Worm (Caenorhabditis elegans) whole organism, young adult: ENCODE data around the gene Y60A9.1.

Experiments used
- B0336.3 ChIP-seq: fragments of 200-800 bp; sonication (Bioruptor generic); IDR thresholded peaks from 2 replicates; pipeline ENCODE4 v1.3.6; 2022; ENCODE audit warnings: missing genetic modification characterization, missing compliant biosample characterization
- C06A6.2 ChIP-seq: fragments of 200-800 bp; sonication (Bioruptor generic); conservative IDR thresholded peaks from 2 replicates; pipeline ENCODE4 v1.3.6; 2022; ENCODE audit warnings: missing genetic modification characterization, missing compliant biosample characterization
- F39B2.1 ChIP-seq: fragments of 200-800 bp; sonication (Bioruptor generic); IDR thresholded peaks from 2 replicates; pipeline ENCODE4 v1.3.6; 2022; ENCODE audit warnings: missing genetic modification reagents, missing genetic modification characterization, missing compliant biosample characterization
- F49E8.2 ChIP-seq: sonication (generic microtip); optimal IDR thresholded peaks from 3 replicates; lab custom pipeline; 2017; ENCODE audit warnings: missing genetic modification characterization, mild to moderate bottlenecking, missing compliant biosample characterization, antibody characterized with exemption, moderate library complexity; ENCODE audit not compliant: insufficient read depth
- F52B5.7 ChIP-seq: sonication (generic microtip); optimal IDR thresholded peaks from 2 replicates; lab custom pipeline; 2016; ENCODE audit warnings: mild to moderate bottlenecking, missing genetic modification characterization, missing compliant biosample characterization
- F57A8.1 ChIP-seq: fragments of 200-800 bp; sonication (Bioruptor generic); optimal IDR thresholded peaks from 2 replicates; lab custom pipeline; 2018; ENCODE audit warnings: mild to moderate bottlenecking, missing genetic modification characterization, moderate library complexity, missing compliant biosample characterization
- F57C9.4 ChIP-seq: sonication (generic microtip); optimal IDR thresholded peaks from 2 replicates; lab custom pipeline; 2017; ENCODE audit warnings: mild to moderate bottlenecking, missing genetic modification characterization, missing compliant biosample characterization
- Y56A3A.18 ChIP-seq: fragments of 200-800 bp; sonication (Bioruptor generic); IDR thresholded peaks from 2 replicates; pipeline ENCODE4 v1.3.6; 2022; ENCODE audit warnings: missing genetic modification reagents, missing genetic modification characterization, missing compliant biosample characterization
- Y95B8A.8 ChIP-seq: fragments of 200-800 bp; sonication (Bioruptor generic); IDR thresholded peaks from 2 replicates; pipeline ENCODE4 v1.3.6; 2022; ENCODE audit warnings: missing genetic modification reagents, missing genetic modification characterization, missing compliant biosample characterization
- ama-1 ChIP-seq, 3 experiments: fragments of 150-350 bp in 1 of 3; sonication (generic microtip) in 2 of 3; optimal IDR thresholded peaks; 2 replicates each; lab custom pipeline; 2014 to 2018; ENCODE audit warnings: missing biosample characterization in 2 of 3, missing genetic modification characterization in 2 of 3, missing genetic modification reagents in 2 of 3
- atf-7 ChIP-seq: sonication (generic microtip); optimal IDR thresholded peaks from 2 replicates; lab custom pipeline; 2017; ENCODE audit warnings: mild to moderate bottlenecking, missing genetic modification characterization, missing compliant biosample characterization
- bed-1 ChIP-seq: fragments of 200-800 bp; sonication (Bioruptor generic); IDR thresholded peaks from 2 replicates; pipeline ENCODE4 v1.3.6; 2022; ENCODE audit warnings: missing genetic modification reagents, missing genetic modification characterization, missing compliant biosample characterization
- die-1 ChIP-seq: sonication (generic microtip); optimal IDR thresholded peaks from 2 replicates; lab custom pipeline; 2016; ENCODE audit warnings: missing genotype, mild to moderate bottlenecking, missing genetic modification characterization, missing compliant biosample characterization
- dpff-1 ChIP-seq: sonication (generic microtip); optimal IDR thresholded peaks from 2 replicates; lab custom pipeline; 2017; ENCODE audit warnings: mild to moderate bottlenecking, missing genetic modification characterization, missing compliant biosample characterization
- egl-18 ChIP-seq: fragments of 200-800 bp; sonication (Bioruptor generic); IDR thresholded peaks from 2 replicates; pipeline ENCODE4 v1.3.6; 2022; ENCODE audit warnings: missing genetic modification reagents, missing genetic modification characterization, missing compliant biosample characterization
- egl-44 ChIP-seq: fragments of 200-800 bp; sonication (Bioruptor generic); IDR thresholded peaks from 2 replicates; pipeline ENCODE4 v1.3.6; 2022; ENCODE audit warnings: missing genetic modification reagents, missing genetic modification characterization, missing compliant biosample characterization
- egrh-3 ChIP-seq: fragments of 200-800 bp; sonication (Bioruptor generic); IDR thresholded peaks from 2 replicates; pipeline ENCODE4 v1.3.6; 2022; ENCODE audit warnings: missing genetic modification reagents, missing genetic modification characterization, missing compliant biosample characterization
- ets-4 ChIP-seq: fragments of 200-800 bp; sonication (Bioruptor generic); optimal IDR thresholded peaks from 2 replicates; lab custom pipeline; 2018; ENCODE audit warnings: mild to moderate bottlenecking, missing genetic modification characterization, missing compliant biosample characterization
- let-607 ChIP-seq, 2 experiments: fragments of 200-800 bp in 1 of 2; sonication (Bioruptor generic) in 1 of 2; sonication (generic microtip) in 1 of 2; optimal IDR thresholded peaks; 2 replicates each; lab custom pipeline; 2016 to 2018; ENCODE audit warnings: mild to moderate bottlenecking in 2 of 2, missing compliant biosample characterization in 2 of 2, missing genetic modification characterization in 2 of 2, moderate library complexity in 2 of 2, missing genotype in 1 of 2
- lin-40 ChIP-seq: sonication (generic microtip); optimal IDR thresholded peaks from 2 replicates; lab custom pipeline; 2016; ENCODE audit warnings: missing genetic modification characterization, mild to moderate bottlenecking, missing compliant biosample characterization, missing genotype, missing genetic modification reagents
- lsy-27 ChIP-seq: sonication (generic microtip); optimal IDR thresholded peaks from 2 replicates; lab custom pipeline; 2017; ENCODE audit warnings: missing genetic modification characterization, mild to moderate bottlenecking, missing compliant biosample characterization, antibody characterized with exemption, missing genotype, borderline replicate concordance; ENCODE audit not compliant: insufficient read depth
- madf-10 ChIP-seq: sonication (generic microtip); optimal IDR thresholded peaks from 2 replicates; lab custom pipeline; 2016; ENCODE audit warnings: mild to moderate bottlenecking, missing genetic modification characterization, missing compliant biosample characterization
- madf-3 ChIP-seq: fragments of 200-800 bp; sonication (Bioruptor generic); IDR thresholded peaks from 2 replicates; pipeline ENCODE4 v1.3.6; 2022; ENCODE audit warnings: missing genetic modification reagents, missing genetic modification characterization, missing compliant biosample characterization
- nfya-1 ChIP-seq: sonication (generic microtip); optimal IDR thresholded peaks from 2 replicates; lab custom pipeline; 2017; ENCODE audit warnings: antibody characterized with exemption, missing compliant biosample characterization, missing genetic modification characterization, borderline replicate concordance; ENCODE audit not compliant: insufficient read depth
- nhr-179 ChIP-seq: sonication (generic microtip); optimal IDR thresholded peaks from 2 replicates; lab custom pipeline; 2016; ENCODE audit warnings: mild to moderate bottlenecking, missing genetic modification characterization, missing compliant biosample characterization
- repo-1 ChIP-seq: sonication (generic microtip); optimal IDR thresholded peaks from 2 replicates; lab custom pipeline; 2017; ENCODE audit warnings: mild to moderate bottlenecking, missing genetic modification characterization, missing compliant biosample characterization
- snpc-1.1 ChIP-seq: sonication (generic microtip); optimal IDR thresholded peaks from 2 replicates; lab custom pipeline; 2017; ENCODE audit warnings: missing genetic modification characterization, mild to moderate bottlenecking, missing compliant biosample characterization, antibody characterized with exemption, moderate library complexity, missing genotype, missing genetic modification reagents; ENCODE audit not compliant: insufficient read depth
- snpc-3.4 ChIP-seq: sonication (generic microtip); optimal IDR thresholded peaks from 2 replicates; lab custom pipeline; 2017; ENCODE audit warnings: missing genetic modification characterization, mild to moderate bottlenecking, missing compliant biosample characterization, antibody characterized with exemption, moderate library complexity, missing genotype, missing genetic modification reagents
- sptf-2 ChIP-seq: fragments of 200-800 bp; sonication (Bioruptor generic); optimal IDR thresholded peaks from 2 replicates; lab custom pipeline; 2018; ENCODE audit warnings: mild to moderate bottlenecking, missing genetic modification characterization, missing compliant biosample characterization
- tbx-9 ChIP-seq: sonication (generic microtip); optimal IDR thresholded peaks from 2 replicates; lab custom pipeline; 2016; ENCODE audit warnings: borderline replicate concordance, missing genetic modification characterization, inconsistent platforms, missing compliant biosample characterization
- ztf-26 ChIP-seq: sonication (generic microtip); optimal IDR thresholded peaks from 2 replicates; lab custom pipeline; 2017; ENCODE audit warnings: missing genetic modification characterization, missing compliant biosample characterization
- ztf-3 ChIP-seq: fragments of 200-800 bp; sonication (Bioruptor generic); optimal IDR thresholded peaks from 2 replicates; lab custom pipeline; 2018; ENCODE audit warnings: mild to moderate bottlenecking, missing genetic modification characterization, missing compliant biosample characterization

Gene Y60A9.1

DNA sequence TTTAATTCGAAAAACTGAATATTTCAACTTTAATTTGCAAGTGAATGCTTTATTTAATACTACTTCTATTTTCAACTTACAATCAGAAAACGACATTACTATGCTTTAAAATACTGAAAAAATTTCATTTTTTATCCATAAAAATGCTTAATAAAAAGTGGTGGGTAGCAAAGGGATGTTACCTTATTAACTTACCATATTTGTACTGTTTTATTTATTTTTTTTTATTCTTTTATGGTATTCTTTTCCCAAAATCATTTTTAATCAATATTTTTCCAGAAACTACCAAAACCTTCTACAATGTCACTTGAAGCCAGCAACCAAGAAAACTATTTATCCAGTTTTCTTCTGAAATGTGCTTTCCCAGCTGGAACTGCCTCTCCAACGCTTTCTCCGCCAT is 12.2 kb downstream of the Y60A9.1 start, which contains the start of gene Y60A9.3:
Y60A9.3 (plus strand) TSS at position 301 of the 400 bp plus-strand sequence.
- no peak for TF ChIP-seq snpc-3.4 (tag; lab: Kevin White, UChicago)
- TF ChIP-seq bed-1 (GFP tag; lab: Robert Waterston, UW) = no peak
- TF ChIP-seq B0336.3 = no peak
- TF ChIP-seq F52B5.7 = no peak
- TF ChIP-seq let-607 (tag; optimal IDR thresholded peaks at IDR 0.05; lab: Kevin White, UChicago) = no peak
- no peak for TF ChIP-seq F57C9.4 (tag; lab: Kevin White, UChicago)
- TF ChIP-seq F57A8.1 (GFP tag; lab: Kevin White, UChicago) = no peak
- TF ChIP-seq Y56A3A.18 (GFP tag; lab: Robert Waterston, UW) = no peak
- TF ChIP-seq F39B2.1 (GFP tag; lab: Robert Waterston, UW) = no peak
- no peak for TF ChIP-seq tbx-9
- TF ChIP-seq lsy-27 (tag; lab: Kevin White, UChicago) = no peak
- TF ChIP-seq lin-40 = no peak
- no peak for TF ChIP-seq madf-3 (GFP tag; lab: Robert Waterston, UW)
- TF ChIP-seq, all 124 proteins: peak for 0

DNA sequence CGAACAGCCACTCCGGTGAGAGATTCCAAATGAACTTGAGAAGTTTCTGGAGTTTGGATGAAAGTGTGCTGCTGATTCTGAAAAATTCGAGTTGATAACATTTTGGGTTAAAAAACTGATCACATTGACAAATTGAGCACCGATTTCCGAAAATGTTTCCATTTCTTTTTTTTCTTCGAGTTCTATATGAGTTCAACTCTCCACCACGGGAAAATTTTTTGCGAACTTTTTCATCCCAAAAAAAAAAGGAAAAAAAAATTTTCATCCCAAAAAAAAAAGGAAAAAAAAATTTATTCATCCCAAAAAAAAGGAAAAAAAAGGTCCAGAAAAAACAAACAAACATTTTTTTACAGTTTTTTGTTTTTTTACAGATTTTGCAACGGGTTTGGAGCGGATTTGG is 18.0 kb downstream of the Y60A9.1 start, which contains the start of gene Y60A9A.1:
Y60A9A.1 (minus strand) TSS at position 101 of the 400 bp plus-strand sequence.
- TF ChIP-seq egrh-3 (GFP tag; lab: Robert Waterston, UW) = no peak
- no peak for TF ChIP-seq atf-7 (tag; lab: Kevin White, UChicago)
- no peak for TF ChIP-seq snpc-1.1 (tag; lab: Kevin White, UChicago)

DNA sequence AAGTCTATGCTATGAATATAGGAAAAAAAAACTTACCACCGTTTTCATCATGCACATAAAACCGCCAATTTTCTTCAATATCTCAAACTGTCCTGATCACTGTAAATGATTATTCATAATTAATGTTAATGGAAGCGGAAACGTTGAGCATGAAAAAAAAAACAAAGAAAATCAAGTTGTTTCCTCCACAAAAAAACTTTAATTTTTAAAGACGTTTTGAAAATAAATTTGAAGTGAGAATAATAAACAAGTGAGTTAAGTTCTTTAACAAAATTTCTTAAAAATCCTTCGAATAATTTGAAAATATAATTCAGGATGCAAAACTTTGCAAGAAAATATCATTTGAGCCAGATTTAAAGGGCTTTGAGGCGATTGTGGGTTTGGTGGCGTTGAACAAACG is 24.9 kb downstream of the Y60A9.1 start, which contains the start of gene irk-3:
irk-3 (minus strand) TSS at position 101 of the 400 bp plus-strand sequence.
- TF ChIP-seq egl-18 = no peak
- no peak for TF ChIP-seq die-1 (tag; lab: Kevin White, UChicago)
- no peak for TF ChIP-seq ztf-3 (GFP tag; lab: Kevin White, UChicago)
- no peak for TF ChIP-seq dpff-1

DNA sequence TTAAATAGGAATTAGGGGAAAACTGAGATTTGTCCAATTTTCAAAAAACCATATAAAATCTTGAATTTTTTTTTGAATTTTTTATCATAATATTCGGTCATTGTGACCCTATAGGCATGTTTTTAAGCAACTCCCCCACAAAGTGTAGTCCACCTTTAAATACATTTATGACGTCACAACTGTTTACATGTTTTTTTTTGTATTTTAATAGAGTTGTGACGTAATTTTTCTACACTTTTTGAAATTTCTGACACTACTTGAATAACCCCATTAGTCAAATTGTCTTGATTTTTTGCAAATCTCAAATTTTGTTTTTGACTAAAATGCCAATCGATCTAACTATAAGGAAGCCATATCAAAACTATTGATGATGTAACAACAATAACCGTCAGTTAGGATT is 29.1 kb downstream of the Y60A9.1 start:
- TF ChIP-seq nfya-1 (tag; lab: Kevin White, UChicago) = no peak
- TF ChIP-seq madf-10 (tag; lab: Kevin White, UChicago) = no peak
- no peak for TF ChIP-seq C06A6.2 (GFP tag; lab: Robert Waterston, UW)
- TF ChIP-seq Y56A3A.18 (GFP tag; lab: Robert Waterston, UW) = no peak
- TF ChIP-seq repo-1 (tag; lab: Kevin White, UChicago) = no peak
- TF ChIP-seq F57A8.1 (GFP tag; lab: Kevin White, UChicago) = no peak
- TF ChIP-seq F49E8.2 = no peak
- no peak for TF ChIP-seq ama-1 (optimal IDR thresholded peaks at IDR 0.05; lab: Kevin White, UChicago)
- no peak for TF ChIP-seq ama-1 (GFP tag; optimal IDR thresholded peaks at IDR 0.05; lab: Kevin White, UChicago)
- TF ChIP-seq let-607 (tag; optimal IDR thresholded peaks at IDR 0.05; lab: Kevin White, UChicago) = no peak
- TF ChIP-seq ets-4 (GFP tag; lab: Kevin White, UChicago) = no peak
- no peak for TF ChIP-seq Y95B8A.8 (GFP tag; lab: Robert Waterston, UW)
- no peak for TF ChIP-seq atf-7 (tag; lab: Kevin White, UChicago)
- TF ChIP-seq nhr-179 (tag; lab: Kevin White, UChicago) = no peak
- no peak for TF ChIP-seq ztf-26
- TF ChIP-seq egl-44 (GFP tag; lab: Robert Waterston, UW) = no peak
- no peak for TF ChIP-seq sptf-2 (GFP tag; lab: Kevin White, UChicago)
